Fruit fly (Drosophila melanogaster) whole organism, prepupa: Measurements from ENCODE around the gene Spn38F.

ENCODE experiments used
- Blimp-1 ChIP-seq: fragments of 200-800 bp; sonication (Bioruptor generic); optimal IDR thresholded peaks from 3 replicates; lab custom pipeline; 2017; ENCODE audit warnings: missing biosample characterization, missing genetic modification characterization, mild to moderate bottlenecking, moderate library complexity, missing genetic modification reagents
- CG10631 ChIP-seq: fragments of 200-800 bp; sonication (Bioruptor generic); optimal IDR thresholded peaks from 2 replicates; lab custom pipeline; 2016; ENCODE audit warnings: missing biosample characterization, missing genetic modification characterization
- CG10669 ChIP-seq: fragments of 200-800 bp; sonication (Bioruptor generic); optimal IDR thresholded peaks from 3 replicates; lab custom pipeline; 2018; ENCODE audit warnings: missing biosample characterization, mild to moderate bottlenecking, missing genetic modification characterization, moderate library complexity
- CG11294 ChIP-seq: fragments of 200-800 bp; sonication (Bioruptor generic); IDR thresholded peaks from 2 replicates; pipeline ENCODE4 v1.3.6; 2022; ENCODE audit warnings: missing biosample characterization, missing genetic modification characterization
- CG11762 ChIP-seq: fragments of 200-800 bp; sonication (Bioruptor generic); optimal IDR thresholded peaks from 3 replicates; lab custom pipeline; 2016; ENCODE audit warnings: missing biosample characterization, missing genetic modification characterization; ENCODE audit not compliant: insufficient read depth
- CG11902 ChIP-seq: fragments of 200-800 bp; sonication (Bioruptor generic); optimal IDR thresholded peaks from 3 replicates; lab custom pipeline; 2016; ENCODE audit warnings: missing biosample characterization, missing genetic modification characterization
- CG15336 ChIP-seq: fragments of 200-800 bp; sonication (Bioruptor generic); IDR thresholded peaks from 2 replicates; pipeline ENCODE4 v1.3.6; 2022; ENCODE audit warnings: missing biosample characterization, missing genetic modification characterization
- CG1621 ChIP-seq: fragments of 200-800 bp; sonication (Bioruptor generic); optimal IDR thresholded peaks from 3 replicates; lab custom pipeline; 2018; ENCODE audit warnings: missing biosample characterization, mild to moderate bottlenecking, missing genetic modification characterization
- CG16779 ChIP-seq: fragments of 200-800 bp; sonication (Bioruptor generic); optimal IDR thresholded peaks from 3 replicates; lab custom pipeline; 2017; ENCODE audit warnings: missing biosample characterization, mild to moderate bottlenecking, missing genetic modification characterization
- CG3032 ChIP-seq: fragments of 200-800 bp; optimal IDR thresholded peaks from 2 replicates; lab custom pipeline; 2019; ENCODE audit warnings: missing biosample characterization, mild to moderate bottlenecking, missing genetic modification characterization, moderate library complexity
- CG32006 ChIP-seq: fragments of 200-800 bp; sonication (Bioruptor generic); optimal IDR thresholded peaks from 3 replicates; lab custom pipeline; 2017; ENCODE audit warnings: missing biosample characterization, mild to moderate bottlenecking, missing genetic modification characterization
- CG34406 ChIP-seq: fragments of 200-800 bp; sonication (Bioruptor generic); optimal IDR thresholded peaks from 3 replicates; lab custom pipeline; 2016; ENCODE audit warnings: missing biosample characterization, missing genetic modification characterization
- CG3919 ChIP-seq: fragments of 200-800 bp; sonication (Bioruptor generic); optimal IDR thresholded peaks from 3 replicates; lab custom pipeline; 2016; ENCODE audit warnings: missing biosample characterization, missing genetic modification characterization
- CG4318 ChIP-seq: fragments of 200-800 bp; sonication (Bioruptor generic); optimal IDR thresholded peaks from 3 replicates; lab custom pipeline; 2017; ENCODE audit warnings: missing biosample characterization, mild to moderate bottlenecking, missing genetic modification characterization
- CG6808 ChIP-seq: fragments of 200-800 bp; sonication (Bioruptor generic); optimal IDR thresholded peaks from 3 replicates; lab custom pipeline; 2017; ENCODE audit warnings: missing biosample characterization, missing genetic modification characterization, mild to moderate bottlenecking, moderate library complexity, missing genetic modification reagents
- CG6854 ChIP-seq: fragments of 200-800 bp; sonication (Bioruptor generic); optimal IDR thresholded peaks from 2 replicates; lab custom pipeline; 2017; ENCODE audit warnings: missing biosample characterization, mild to moderate bottlenecking, missing genetic modification characterization
- CG7368 ChIP-seq: fragments of 200-800 bp; sonication (Bioruptor generic); optimal IDR thresholded peaks from 3 replicates; lab custom pipeline; 2016; ENCODE audit warnings: missing biosample characterization, missing genetic modification characterization
- CG8319 ChIP-seq: fragments of 200-800 bp; sonication (Bioruptor generic); optimal IDR thresholded peaks from 3 replicates; lab custom pipeline; 2016; ENCODE audit warnings: missing biosample characterization, missing genetic modification characterization
- CG8632 ChIP-seq: fragments of 200-800 bp; sonication (Bioruptor generic); optimal IDR thresholded peaks from 3 replicates; lab custom pipeline; 2016; ENCODE audit warnings: missing biosample characterization, missing genetic modification characterization
- CG9139 ChIP-seq: fragments of 200-800 bp; sonication (Bioruptor generic); optimal IDR thresholded peaks from 3 replicates; lab custom pipeline; 2017; ENCODE audit warnings: missing biosample characterization, mild to moderate bottlenecking, missing genetic modification characterization
- Eip78C ChIP-seq: fragments of 200-800 bp; sonication (Bioruptor generic); peaks from one replicate; lab custom pipeline; 2016; ENCODE audit warnings: missing biosample characterization, missing genetic modification characterization
- Ets21C ChIP-seq: fragments of 200-800 bp; sonication (Bioruptor generic); optimal IDR thresholded peaks from 3 replicates; lab custom pipeline; 2016; ENCODE audit warnings: missing biosample characterization, missing genetic modification characterization
- Ets96B ChIP-seq: fragments of 200-800 bp; optimal IDR thresholded peaks from 2 replicates; lab custom pipeline; 2019; ENCODE audit warnings: missing biosample characterization, mild to moderate bottlenecking, missing genetic modification characterization, moderate library complexity
- Hr38 ChIP-seq: sonication (Bioruptor generic); optimal IDR thresholded peaks from 2 replicates; lab custom pipeline; 2016; ENCODE audit warnings: missing biosample characterization, missing genetic modification characterization
- Hr4 ChIP-seq: fragments of 200-800 bp; sonication (Bioruptor generic); optimal IDR thresholded peaks from 3 replicates; lab custom pipeline; 2016; ENCODE audit warnings: missing biosample characterization, missing genetic modification characterization
- Lpt ChIP-seq: fragments of 200-800 bp; sonication (Bioruptor generic); optimal IDR thresholded peaks from 3 replicates; lab custom pipeline; 2016; ENCODE audit warnings: missing biosample characterization, missing genetic modification characterization
- Met ChIP-seq: fragments of 200-800 bp; sonication (Bioruptor generic); optimal IDR thresholded peaks from 3 replicates; lab custom pipeline; 2016; ENCODE audit warnings: missing biosample characterization, missing genetic modification characterization
- OdsH ChIP-seq: fragments of 200-800 bp; sonication (Bioruptor generic); optimal IDR thresholded peaks from 3 replicates; lab custom pipeline; 2016; ENCODE audit warnings: missing biosample characterization, missing genetic modification characterization
- Smox ChIP-seq: fragments of 200-800 bp; sonication (Bioruptor generic); optimal IDR thresholded peaks from 3 replicates; lab custom pipeline; 2016; ENCODE audit warnings: missing biosample characterization, missing genetic modification characterization
- Sox102F ChIP-seq: fragments of 200-800 bp; sonication (Bioruptor generic); optimal IDR thresholded peaks from 2 replicates; lab custom pipeline; 2016; ENCODE audit warnings: missing biosample characterization, mild to moderate bottlenecking, missing genetic modification characterization
- Sox14 ChIP-seq: fragments of 200-800 bp; sonication (Bioruptor generic); optimal IDR thresholded peaks from 3 replicates; lab custom pipeline; 2016; ENCODE audit warnings: missing biosample characterization, missing genetic modification characterization
- Sox15 ChIP-seq: fragments of 200-800 bp; sonication (Bioruptor generic); optimal IDR thresholded peaks from 3 replicates; lab custom pipeline; 2016; ENCODE audit warnings: missing biosample characterization, missing genetic modification characterization
- achi ChIP-seq: fragments of 200-800 bp; sonication (Bioruptor generic); optimal IDR thresholded peaks from 3 replicates; lab custom pipeline; 2016; ENCODE audit warnings: missing biosample characterization, missing genetic modification characterization
- dac ChIP-seq: fragments of 200-800 bp; sonication (Bioruptor generic); optimal IDR thresholded peaks from 2 replicates; lab custom pipeline; 2017; ENCODE audit warnings: missing biosample characterization, mild to moderate bottlenecking, missing genetic modification characterization
- dsx ChIP-seq: fragments of 200-800 bp; optimal IDR thresholded peaks from 3 replicates; lab custom pipeline; 2019; ENCODE audit warnings: missing biosample characterization, mild to moderate bottlenecking, missing genetic modification characterization, moderate library complexity; ENCODE audit not compliant: poor library complexity, severe bottlenecking
- fd59A ChIP-seq: fragments of 200-800 bp; sonication (Bioruptor generic); optimal IDR thresholded peaks from 2 replicates; lab custom pipeline; 2017; ENCODE audit warnings: missing biosample characterization, mild to moderate bottlenecking, missing genetic modification characterization, missing genetic modification reagents
- fkh ChIP-seq: fragments of 200-800 bp; sonication (Bioruptor generic); optimal IDR thresholded peaks from 3 replicates; lab custom pipeline; 2017; ENCODE audit warnings: missing biosample characterization, mild to moderate bottlenecking, missing genetic modification characterization, moderate library complexity
- lz ChIP-seq: fragments of 200-800 bp; sonication (Bioruptor generic); optimal IDR thresholded peaks from 3 replicates; lab custom pipeline; 2016; ENCODE audit warnings: missing biosample characterization, missing genetic modification characterization
- net ChIP-seq: fragments of 200-800 bp; sonication (Bioruptor generic); optimal IDR thresholded peaks from 3 replicates; lab custom pipeline; 2016; ENCODE audit warnings: missing biosample characterization, missing genetic modification characterization
- pdm3 ChIP-seq: fragments of 200-800 bp; sonication (Bioruptor generic); optimal IDR thresholded peaks from 3 replicates; lab custom pipeline; 2016; ENCODE audit warnings: missing biosample characterization, missing genetic modification characterization
- spab ChIP-seq: fragments of 200-800 bp; sonication (Bioruptor generic); optimal IDR thresholded peaks from 2 replicates; lab custom pipeline; 2017; ENCODE audit warnings: missing biosample characterization, mild to moderate bottlenecking, missing genetic modification characterization, missing genetic modification reagents
- svp ChIP-seq: fragments of 200-800 bp; sonication (Bioruptor generic); peaks from one replicate; lab custom pipeline; 2016; ENCODE audit warnings: missing biosample characterization, missing genetic modification characterization
- vri ChIP-seq: fragments of 200-800 bp; sonication (Bioruptor generic); optimal IDR thresholded peaks from 3 replicates; lab custom pipeline; 2016; ENCODE audit warnings: missing biosample characterization, mild to moderate bottlenecking, missing genetic modification characterization

The Spn38F gene

DNA sequence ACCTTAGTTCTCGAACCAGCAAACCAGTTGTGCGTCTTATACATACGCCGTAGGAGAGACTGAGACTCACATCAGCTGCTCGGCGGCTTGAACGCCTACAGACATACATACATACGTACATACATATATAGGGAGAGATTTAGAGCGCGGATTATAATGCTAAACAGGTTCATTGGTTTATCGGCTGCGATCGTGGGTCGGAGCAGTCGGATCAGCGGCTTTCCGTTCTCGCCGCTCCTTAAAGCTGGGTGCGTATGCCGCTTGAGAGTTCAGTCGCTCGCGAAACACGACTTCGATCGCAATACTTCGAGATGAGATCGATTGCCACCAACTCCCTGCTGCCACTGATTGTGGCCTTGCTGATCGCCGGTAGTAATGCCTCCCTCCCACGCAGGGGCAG lies 12.5 kb downstream of the Spn38F start (continued):
- TF ChIP-seq spab (GFP tag; lab: Kevin White, UChicago): no peak
- no peak for TF ChIP-seq CG34406 (GFP tag; lab: Kevin White, UChicago)
- TF ChIP-seq CG1621 (tag; lab: Kevin White, UChicago): peak; percentile 41
- TF ChIP-seq, all 60 proteins: peak for 10

DNA sequence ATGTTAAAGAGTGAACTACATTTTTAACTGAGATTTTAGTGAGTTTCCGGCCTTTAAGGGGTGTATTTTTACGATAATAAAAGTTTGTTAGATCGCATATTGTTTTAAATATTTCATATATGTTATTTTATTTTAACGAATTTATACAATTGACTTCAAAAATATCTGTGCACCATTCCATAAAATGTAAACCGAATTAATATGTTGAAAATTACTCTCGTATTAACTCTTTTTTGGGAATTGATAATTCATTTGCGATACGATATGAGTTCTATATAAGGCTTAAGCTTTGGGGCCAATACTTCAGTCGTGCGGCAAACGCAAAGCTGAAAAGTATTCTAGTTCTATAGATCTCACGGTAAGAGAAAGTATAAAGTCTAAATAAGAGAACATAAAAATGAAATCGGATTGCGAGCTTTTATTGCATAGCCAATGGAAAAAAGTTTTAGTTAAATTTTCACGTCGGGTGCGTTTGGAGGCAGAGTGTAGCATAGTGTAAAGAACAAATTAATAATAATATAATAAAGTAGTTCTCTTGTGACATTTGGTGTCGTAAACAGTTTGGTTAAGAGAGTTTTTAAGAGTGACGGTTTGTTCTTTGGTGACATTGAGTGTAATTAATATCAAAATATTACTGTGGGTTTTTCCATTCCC lies 13.5 kb downstream of the Spn38F start:
- TF ChIP-seq Lpt (GFP tag; lab: Kevin White, UChicago) (no peak), Ets96B (tag; lab: Kevin White, UChicago) (no peak), svp (GFP tag; lab: Kevin White, UChicago) (no peak), fd59A (no peak), CG6808 (GFP tag; lab: Kevin White, UChicago) (no peak), Eip78C (peak; percentile 33), Sox102F (GFP tag; lab: Kevin White, UChicago) (no peak), CG3032 (no peak), Hr4 (no peak)

DNA sequence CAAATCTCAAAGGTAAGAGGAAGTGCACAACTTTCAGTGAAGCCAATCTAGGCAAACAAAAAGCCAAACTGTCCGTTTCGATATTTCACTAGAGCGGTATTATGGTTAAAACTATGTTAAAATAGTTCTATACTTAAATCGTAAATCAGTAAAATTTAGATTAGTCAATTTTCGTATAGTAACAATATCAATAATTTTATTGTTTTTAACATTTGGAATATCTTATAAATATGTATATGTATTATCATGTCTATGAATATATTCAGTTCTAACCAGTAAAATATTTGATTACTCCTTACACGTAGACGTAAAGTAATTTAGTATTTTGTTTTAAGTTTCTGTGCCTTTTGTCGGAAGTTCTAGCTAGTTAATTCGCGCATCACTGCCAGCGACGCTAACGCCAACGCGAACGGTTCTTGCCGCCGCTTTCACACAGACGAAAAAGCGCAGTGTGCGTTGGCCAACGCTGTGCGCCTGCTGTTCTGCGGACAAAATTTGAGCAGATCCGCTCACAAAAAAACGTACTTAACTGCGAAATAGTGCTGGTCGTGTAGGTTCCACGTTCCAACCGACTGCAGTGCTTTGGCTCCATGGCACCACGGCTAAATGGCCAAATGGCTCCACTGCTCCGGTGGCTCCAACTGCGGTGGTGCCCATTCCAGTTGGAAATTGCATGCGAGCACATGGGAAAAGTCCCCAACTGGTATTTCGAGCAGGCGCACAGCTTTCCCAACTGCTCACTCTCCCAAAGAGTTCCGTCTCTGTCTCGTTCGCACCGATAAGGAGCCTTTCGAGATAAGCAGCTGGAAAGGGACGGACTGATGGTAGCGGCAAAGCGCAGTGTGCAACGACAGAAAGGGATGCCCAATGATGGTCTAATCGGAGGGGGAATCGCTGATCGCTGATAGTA lies 14.3 kb downstream of the Spn38F start:
- peak; percentile 3 for TF ChIP-seq dac (GFP tag; lab: Kevin White, UChicago)
- no peak for TF ChIP-seq Blimp-1 (GFP tag; lab: Kevin White, UChicago)
- TF ChIP-seq CG34406 (GFP tag; lab: Kevin White, UChicago): no peak
- TF ChIP-seq Hr4: no peak
- peak; percentile 32 for TF ChIP-seq fd59A
- no peak; the same call in 1 of the 2 replicates for TF ChIP-seq CG15336 (GFP tag; lab: Robert Waterston, UW)
- no peak for TF ChIP-seq net (GFP tag; lab: Kevin White, UChicago)
- peak; percentile 54 for TF ChIP-seq Sox102F (GFP tag; lab: Kevin White, UChicago)
- peak; percentile 7 for TF ChIP-seq CG4318 (GFP tag; lab: Kevin White, UChicago)
- TF ChIP-seq Smox (GFP tag; lab: Kevin White, UChicago): no peak
- TF ChIP-seq CG11902 (GFP tag; lab: Kevin White, UChicago): no peak
- no peak for TF ChIP-seq OdsH
- TF ChIP-seq CG16779 (tag; lab: Kevin White, UChicago): peak; percentile 2
- TF ChIP-seq CG32006: peak; percentile 44
- TF ChIP-seq CG3032: no peak
- TF ChIP-seq dsx (GFP tag; lab: Kevin White, UChicago): peak; percentile 32
- peak; percentile 44 for TF ChIP-seq Sox14 (GFP tag; lab: Kevin White, UChicago)
- TF ChIP-seq achi (GFP tag; lab: Kevin White, UChicago): no peak
- no peak for TF ChIP-seq Met (GFP tag; lab: Kevin White, UChicago)
- TF ChIP-seq Ets21C (GFP tag; lab: Kevin White, UChicago): no peak
- no peak for TF ChIP-seq lz
- TF ChIP-seq CG10631 (GFP tag; lab: Kevin White, UChicago): peak; percentile 34
- no peak for TF ChIP-seq fkh (GFP tag; lab: Kevin White, UChicago)
- peak; percentile 59 for TF ChIP-seq Eip78C
- TF ChIP-seq CG7368: no peak
- TF ChIP-seq CG3919 (GFP tag; lab: Kevin White, UChicago): peak; percentile 37
- TF ChIP-seq CG9139 (GFP tag; lab: Kevin White, UChicago): peak; percentile 56
- no peak for TF ChIP-seq CG11762 (GFP tag; lab: Kevin White, UChicago)
- TF ChIP-seq CG8632 (GFP tag; lab: Kevin White, UChicago): no peak
- peak; percentile 74 for TF ChIP-seq CG6854 (GFP tag; lab: Kevin White, UChicago)
- no peak for TF ChIP-seq Hr38 (GFP tag; lab: Kevin White, UChicago)
- TF ChIP-seq Lpt (GFP tag; lab: Kevin White, UChicago): no peak
- peak; percentile 11 for TF ChIP-seq spab (GFP tag; lab: Kevin White, UChicago)
- TF ChIP-seq pdm3 (GFP tag; lab: Kevin White, UChicago): no peak
- TF ChIP-seq CG11294: no peak
- no peak for TF ChIP-seq Sox15
- no peak for TF ChIP-seq CG8319 (GFP tag; lab: Kevin White, UChicago)
- TF ChIP-seq CG6808 (GFP tag; lab: Kevin White, UChicago): peak; percentile 99
- no peak for TF ChIP-seq Ets96B (tag; lab: Kevin White, UChicago)
- peak; percentile 85 for TF ChIP-seq vri (GFP tag; lab: Kevin White, UChicago)
- no peak for TF ChIP-seq CG10669 (GFP tag; lab: Kevin White, UChicago)
